Worm (Caenorhabditis elegans) whole organism, early embryonic: ENCODE results near the gene srg-29.
A peak's percentile ranks its signal among the peaks of the same experiment; 100 is the strongest.

Source experiments
- B0310.2 ChIP-seq: sonication (generic microtip); optimal IDR thresholded peaks from 2 replicates; lab custom pipeline; 2016; ENCODE audit warnings: mild to moderate bottlenecking, missing genetic modification characterization, missing compliant biosample characterization
- F13C5.2 ChIP-seq: sonication (generic microtip); optimal IDR thresholded peaks from 2 replicates; lab custom pipeline; 2017; ENCODE audit warnings: mild to moderate bottlenecking, missing genetic modification characterization, inconsistent platforms, missing compliant biosample characterization
- aly-1 ChIP-seq: sonication (generic microtip); optimal IDR thresholded peaks from 2 replicates; lab custom pipeline; 2016; ENCODE audit warnings: missing genetic modification characterization, missing compliant biosample characterization
- ama-1 ChIP-seq: fragments of 150-350 bp; optimal IDR thresholded peaks from 2 replicates; lab custom pipeline; 2014
- ceh-13 ChIP-seq: fragments of 200-800 bp; sonication (Bioruptor generic); optimal IDR thresholded peaks from 2 replicates; lab custom pipeline; 2018; ENCODE audit warnings: mild to moderate bottlenecking, missing genetic modification characterization, missing compliant biosample characterization
- ceh-36 ChIP-seq: sonication (generic microtip); optimal IDR thresholded peaks from 2 replicates; lab custom pipeline; 2016; ENCODE audit warnings: missing genetic modification characterization, inconsistent platforms, missing compliant biosample characterization
- ets-7 ChIP-seq: sonication (generic microtip); optimal IDR thresholded peaks from 2 replicates; lab custom pipeline; 2016; ENCODE audit warnings: missing genotype, missing genetic modification characterization, missing compliant biosample characterization
- flt-1 ChIP-seq: fragments of 200-800 bp; sonication (Bioruptor generic); IDR thresholded peaks from 2 replicates; pipeline ENCODE4 v1.3.6; 2022; ENCODE audit warnings: missing genetic modification characterization, missing compliant biosample characterization
- hmbx-1 ChIP-seq: sonication (generic microtip); optimal IDR thresholded peaks from 2 replicates; lab custom pipeline; 2016; ENCODE audit warnings: mild to moderate bottlenecking, missing genetic modification characterization, missing compliant biosample characterization
- hmg-4 ChIP-seq: fragments of 200-800 bp; sonication (Bioruptor generic); optimal IDR thresholded peaks from 2 replicates; lab custom pipeline; 2018; ENCODE audit warnings: mild to moderate bottlenecking, missing genetic modification characterization, missing compliant biosample characterization
- hnd-1 ChIP-seq: sonication (generic microtip); optimal IDR thresholded peaks from 2 replicates; lab custom pipeline; 2016; ENCODE audit warnings: missing genetic modification characterization, missing compliant biosample characterization
- pes-1 ChIP-seq: fragments of 200-800 bp; sonication (Bioruptor generic); IDR thresholded peaks from 2 replicates; pipeline ENCODE4 v1.3.6; 2022; ENCODE audit warnings: missing genetic modification reagents, missing genetic modification characterization, missing compliant biosample characterization
- scrt-1 ChIP-seq: fragments of 200-800 bp; sonication (Bioruptor generic); IDR thresholded peaks from 2 replicates; pipeline ENCODE4 v1.3.6; 2022; ENCODE audit warnings: missing genetic modification characterization, missing compliant biosample characterization
- sea-1 ChIP-seq: fragments of 200-800 bp; sonication (Bioruptor generic); conservative IDR thresholded peaks from 2 replicates; pipeline ENCODE4 v1.3.6; 2022; ENCODE audit warnings: missing genetic modification characterization, missing compliant biosample characterization
- tbx-11 ChIP-seq: fragments of 200-800 bp; sonication (Bioruptor generic); IDR thresholded peaks from 2 replicates; pipeline ENCODE4 v1.3.6; 2022; ENCODE audit warnings: missing genetic modification characterization, missing compliant biosample characterization
- tbx-37 ChIP-seq: fragments of 200-800 bp; sonication (Bioruptor generic); conservative IDR thresholded peaks from 2 replicates; pipeline ENCODE4 v1.3.6; 2022; ENCODE audit warnings: missing genetic modification reagents, missing genetic modification characterization, missing compliant biosample characterization
- tra-4 ChIP-seq: sonication (generic microtip); optimal IDR thresholded peaks from 2 replicates; lab custom pipeline; 2017; ENCODE audit warnings: missing genetic modification characterization, missing compliant biosample characterization

Gene srg-29

ce11 chrV:5328314-5328713, 8.7 kb upstream of the srg-29 start, which contains the start of gene C10G8.8:
TSS of gene C10G8.8 (minus strand) at chrV:5328414.
- TF ChIP-seq hmbx-1 (tag; lab: Kevin White, UChicago) (no peak), pes-1 (GFP tag; lab: Robert Waterston, UW) (no peak), ama-1 (lab: Kevin White, UChicago) (no peak), tbx-11 (GFP tag; lab: Robert Waterston, UW) (no peak), hmg-4 (GFP tag; lab: Kevin White, UChicago) (no peak), flt-1 (no peak), ceh-36 (no peak), B0310.2 (tag; lab: Kevin White, UChicago) (no peak), sea-1 (GFP tag; lab: Robert Waterston, UW) (no peak), ceh-13 (GFP tag; lab: Kevin White, UChicago) (no peak), tra-4 (tag; lab: Kevin White, UChicago) (no peak), aly-1 (tag; lab: Kevin White, UChicago) (no peak), tbx-37 (GFP tag; lab: Robert Waterston, UW) (no peak), scrt-1 (GFP tag; lab: Robert Waterston, UW) (no peak), F13C5.2 (tag; lab: Kevin White, UChicago) (no peak), ets-7 (no peak), hnd-1 (tag; lab: Kevin White, UChicago) (no peak)

- TF ChIP-seq F13C5.2 (tag; lab: Kevin White, UChicago) (no peak), pes-1 (GFP tag; lab: Robert Waterston, UW) (no peak), ets-7 (no peak), flt-1 (no peak), scrt-1 (GFP tag; lab: Robert Waterston, UW) (0 out of 2 replicates have a peak, but pooled peaks have one; percentile 25), hnd-1 (tag; lab: Kevin White, UChicago) (no peak), hmbx-1 (tag; lab: Kevin White, UChicago) (no peak), ama-1 (lab: Kevin White, UChicago) (no peak), hmg-4 (GFP tag; lab: Kevin White, UChicago) (no peak)
These were observed 7.2 kb upstream of the srg-29 start for ce11 chrV:5329677-5330266.

- TF ChIP-seq sea-1 (GFP tag; lab: Robert Waterston, UW) (no peak), hnd-1 (tag; lab: Kevin White, UChicago) (no peak), B0310.2 (tag; lab: Kevin White, UChicago) (no peak), flt-1 (no peak), hmbx-1 (tag; lab: Kevin White, UChicago) (no peak), ceh-13 (GFP tag; lab: Kevin White, UChicago) (no peak), tbx-37 (GFP tag; lab: Robert Waterston, UW) (no peak), tra-4 (tag; lab: Kevin White, UChicago) (no peak), hmg-4 (GFP tag; lab: Kevin White, UChicago) (no peak), ets-7 (no peak), ceh-36 (no peak)
These were observed 6.0 kb upstream of the srg-29 start, which contains the start of gene srg-26 for ce11 chrV:5330967-5331366. TSS of gene srg-26 (plus strand) at chrV:5331267.

- TF ChIP-seq ceh-36 (no peak), hnd-1 (tag; lab: Kevin White, UChicago) (no peak), pes-1 (GFP tag; lab: Robert Waterston, UW) (no peak), ceh-13 (GFP tag; lab: Kevin White, UChicago) (no peak), ama-1 (lab: Kevin White, UChicago) (no peak), hmg-4 (GFP tag; lab: Kevin White, UChicago) (no peak), tra-4 (tag; lab: Kevin White, UChicago) (no peak), flt-1 (no peak), scrt-1 (GFP tag; lab: Robert Waterston, UW) (no peak), tbx-37 (GFP tag; lab: Robert Waterston, UW) (no peak), ets-7 (no peak), sea-1 (GFP tag; lab: Robert Waterston, UW) (no peak), aly-1 (tag; lab: Kevin White, UChicago) (no peak), hmbx-1 (tag; lab: Kevin White, UChicago) (no peak), tbx-11 (GFP tag; lab: Robert Waterston, UW) (no peak), B0310.2 (tag; lab: Kevin White, UChicago) (no peak)
These were observed 2.4 kb upstream of the srg-29 start, which contains the start of gene srg-28 for ce11 chrV:5334588-5334987. TSS of gene srg-28 (plus strand) at chrV:5334888.

- no peak for TF ChIP-seq tra-4 (tag; lab: Kevin White, UChicago)
- TF ChIP-seq ceh-36, result no peak
- no peak for TF ChIP-seq hmg-4 (GFP tag; lab: Kevin White, UChicago)
- no peak for TF ChIP-seq aly-1 (tag; lab: Kevin White, UChicago)
- no peak for TF ChIP-seq tbx-11 (GFP tag; lab: Robert Waterston, UW)
- TF ChIP-seq hmbx-1 (tag; lab: Kevin White, UChicago), result no peak
- no peak for TF ChIP-seq ama-1 (lab: Kevin White, UChicago)
- no peak for TF ChIP-seq tbx-37 (GFP tag; lab: Robert Waterston, UW)
- TF ChIP-seq B0310.2 (tag; lab: Kevin White, UChicago), result no peak
- no peak for TF ChIP-seq ets-7
- no peak for TF ChIP-seq ceh-13 (GFP tag; lab: Kevin White, UChicago)
- no peak for TF ChIP-seq scrt-1 (GFP tag; lab: Robert Waterston, UW)
- TF ChIP-seq F13C5.2 (tag; lab: Kevin White, UChicago), result no peak
- no peak for TF ChIP-seq hnd-1 (tag; lab: Kevin White, UChicago)
- TF ChIP-seq sea-1 (GFP tag; lab: Robert Waterston, UW), result no peak
- no peak for TF ChIP-seq pes-1 (GFP tag; lab: Robert Waterston, UW)
- no peak for TF ChIP-seq flt-1
These were observed 2.5 kb downstream of the srg-29 start, which contains the start of gene srg-27 for ce11 chrV:5339497-5339896. TSS of gene srg-27 (plus strand) at chrV:5339797.

- TF ChIP-seq B0310.2 (tag; lab: Kevin White, UChicago) (no peak), aly-1 (tag; lab: Kevin White, UChicago) (no peak), ceh-36 (no peak), tra-4 (tag; lab: Kevin White, UChicago) (no peak)
These were observed 8.4 kb downstream of the srg-29 start, which contains the start of gene srg-25 for ce11 chrV:5345419-5345818. TSS of gene srg-25 (minus strand) at chrV:5345519.
